Worm (Caenorhabditis elegans) whole organism, L4/young adult: ENCODE measurements around the gene nemt-1.

Experiments used
- W03F9.2 ChIP-seq: fragments of 150-350 bp; optimal IDR thresholded peaks from 2 replicates; lab custom pipeline; 2014; ENCODE audit warnings: missing biosample characterization, missing genetic modification characterization
- dao-5 ChIP-seq: sonication (generic microtip); optimal IDR thresholded peaks from 2 replicates; lab custom pipeline; 2016; ENCODE audit warnings: missing genotype, missing genetic modification characterization, moderate library complexity, missing compliant biosample characterization
- him-1 ChIP-seq: sonication (generic microtip); optimal IDR thresholded peaks from 2 replicates; lab custom pipeline; 2016; ENCODE audit warnings: missing genotype, missing genetic modification reagents, missing genetic modification characterization, missing compliant biosample characterization

The nemt-1 gene

ce11 chrIV:9319080-9319479 lies at the start of gene nemt-1, which contains the start of gene F49C12.11:
Gene nemt-1 (minus strand): TSS chrIV:9319439.
Gene F49C12.11 (plus strand): TSS chrIV:9319380.
- no peak for TF ChIP-seq dao-5 (tag; lab: Kevin White, UChicago)
- no peak for TF ChIP-seq W03F9.2 (tag; lab: Kevin White, UChicago)
- no peak for TF ChIP-seq him-1 (tag; lab: Kevin White, UChicago)

DNA sequence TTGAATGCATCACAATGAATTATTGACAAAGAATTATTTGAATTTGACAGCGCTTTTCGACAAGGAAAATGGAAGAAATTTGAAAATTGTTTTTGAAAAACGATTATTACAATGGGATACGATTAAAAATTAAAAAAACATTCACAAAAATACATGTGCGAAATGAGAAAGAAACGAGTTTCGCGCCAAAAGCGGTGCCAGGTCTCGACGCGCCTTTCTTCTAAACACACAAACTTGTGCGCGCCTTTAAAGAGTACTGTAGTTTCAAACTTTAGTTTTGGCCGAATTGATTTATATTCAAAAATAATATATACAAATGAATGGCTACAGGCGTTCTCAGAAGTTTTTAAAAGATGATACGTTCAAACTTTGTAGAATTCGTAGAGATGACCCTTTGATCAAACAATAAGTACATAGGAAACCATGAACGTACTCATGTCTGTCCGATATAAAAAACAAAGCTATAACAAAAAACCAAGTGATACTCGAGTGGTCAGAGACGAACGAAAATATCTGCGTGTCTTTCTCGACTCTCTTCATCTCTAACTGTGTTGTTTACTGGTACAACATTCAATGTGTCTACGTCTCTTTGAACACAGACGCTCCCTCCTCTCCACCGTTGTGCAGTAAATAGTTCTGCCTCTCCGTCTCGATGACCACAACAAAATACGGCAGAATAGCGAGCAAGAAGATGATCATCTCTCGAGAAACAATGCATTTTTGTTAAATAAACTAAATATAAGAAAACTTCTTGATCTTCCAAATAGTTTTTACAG lies 48.8 kb upstream of the nemt-1 start:
- no peak for TF ChIP-seq dao-5 (tag; lab: Kevin White, UChicago)
- TF ChIP-seq W03F9.2 (tag; lab: Kevin White, UChicago), result peak; percentile 43

DNA sequence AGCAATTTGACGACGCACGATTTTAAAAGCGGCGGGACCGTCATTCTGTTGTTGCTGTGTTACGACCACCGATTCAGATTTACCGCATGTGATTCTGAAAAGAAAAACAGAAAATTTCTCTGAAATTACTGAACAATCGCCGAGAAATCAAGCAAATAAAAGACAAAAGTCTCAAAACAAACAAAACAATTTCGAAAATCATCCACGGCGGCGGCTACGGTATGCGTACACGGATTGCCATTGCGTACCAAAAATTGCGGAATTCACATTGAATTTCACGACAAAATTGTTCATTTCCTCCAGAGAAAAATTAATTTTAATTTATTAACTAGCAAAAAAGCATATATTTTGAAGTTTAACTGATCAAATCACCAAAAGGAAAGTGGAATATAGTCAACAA lies 47.2 kb upstream of the nemt-1 start, which contains the start of gene pezo-1:
pezo-1 (minus strand) TSS at position 101 of the 400 bp plus-strand sequence.
- no peak for TF ChIP-seq him-1 (tag; lab: Kevin White, UChicago)
- no peak for TF ChIP-seq W03F9.2 (tag; lab: Kevin White, UChicago)
- TF ChIP-seq dao-5 (tag; lab: Kevin White, UChicago), result no peak

DNA sequence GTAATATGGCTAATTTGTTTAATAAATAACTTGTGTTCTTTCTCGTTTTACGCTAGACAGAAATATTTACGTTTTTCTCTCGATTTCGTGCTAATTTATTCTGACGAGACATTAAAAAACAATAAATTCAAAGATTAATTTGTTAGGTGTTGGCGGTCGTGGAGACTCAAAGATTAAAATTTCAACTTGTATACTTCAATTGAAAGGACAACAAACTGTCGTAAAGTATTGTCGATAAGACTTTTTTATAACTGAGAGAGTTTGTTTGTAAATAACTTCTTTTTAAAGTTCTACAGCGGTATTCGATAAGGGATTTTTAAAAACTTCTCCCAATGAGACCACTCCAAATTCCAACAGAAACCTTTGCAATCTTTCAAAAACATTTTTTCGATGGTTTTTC lies 34.5 kb upstream of the nemt-1 start:
- TF ChIP-seq dao-5 (tag; lab: Kevin White, UChicago) (no peak), W03F9.2 (tag; lab: Kevin White, UChicago) (no peak), him-1 (tag; lab: Kevin White, UChicago) (no peak)

- TF ChIP-seq him-1 (tag; lab: Kevin White, UChicago) (no peak), dao-5 (tag; lab: Kevin White, UChicago) (no peak), W03F9.2 (tag; lab: Kevin White, UChicago) (peak; percentile 1)
Observed at ce11 chrIV:9343102-9343599, 23.9 kb upstream of the nemt-1 start, which contains the start of gene pigc-1. Gene pigc-1 (minus strand): TSS chrIV:9343152.

ce11 chrIV:9341591-9341990 lies 22.4 kb upstream of the nemt-1 start, which contains the start of gene vps-26:
Gene vps-26 (minus strand): TSS chrIV:9341790.
- no peak for TF ChIP-seq dao-5 (tag; lab: Kevin White, UChicago)
- peak; percentile 22 for TF ChIP-seq W03F9.2 (tag; lab: Kevin White, UChicago)

ce11 chrIV:9339205-9339604 lies 20.0 kb upstream of the nemt-1 start, which contains the start of gene T20D3.6:
Gene T20D3.6 (minus strand): TSS chrIV:9339305.
- no peak for TF ChIP-seq him-1 (tag; lab: Kevin White, UChicago)
- TF ChIP-seq W03F9.2 (tag; lab: Kevin White, UChicago), result no peak
- no peak for TF ChIP-seq dao-5 (tag; lab: Kevin White, UChicago)

- TF ChIP-seq dao-5 (tag; lab: Kevin White, UChicago) (no peak), W03F9.2 (tag; lab: Kevin White, UChicago) (no peak), him-1 (tag; lab: Kevin White, UChicago) (no peak)
Observed at ce11 chrIV:9336538-9337090, 17.4 kb upstream of the nemt-1 start, which contains the start of gene T20D3.5. Gene T20D3.5 (plus strand): TSS chrIV:9337040.

ce11 chrIV:9335552-9336251 lies 16.5 kb upstream of the nemt-1 start, which contains the start of the genes coa-4 and T20D3.14:
Gene coa-4 (minus strand): TSS chrIV:9335602.
Gene T20D3.14 (minus strand): TSS chrIV:9335909.
- TF ChIP-seq dao-5 (tag; lab: Kevin White, UChicago) (no peak), him-1 (tag; lab: Kevin White, UChicago) (no peak), W03F9.2 (tag; lab: Kevin White, UChicago) (no peak)

- no peak for TF ChIP-seq W03F9.2 (tag; lab: Kevin White, UChicago)
- no peak for TF ChIP-seq dao-5 (tag; lab: Kevin White, UChicago)
- TF ChIP-seq him-1 (tag; lab: Kevin White, UChicago), result no peak
Observed at ce11 chrIV:9333007-9333406, 13.8 kb upstream of the nemt-1 start.

DNA sequence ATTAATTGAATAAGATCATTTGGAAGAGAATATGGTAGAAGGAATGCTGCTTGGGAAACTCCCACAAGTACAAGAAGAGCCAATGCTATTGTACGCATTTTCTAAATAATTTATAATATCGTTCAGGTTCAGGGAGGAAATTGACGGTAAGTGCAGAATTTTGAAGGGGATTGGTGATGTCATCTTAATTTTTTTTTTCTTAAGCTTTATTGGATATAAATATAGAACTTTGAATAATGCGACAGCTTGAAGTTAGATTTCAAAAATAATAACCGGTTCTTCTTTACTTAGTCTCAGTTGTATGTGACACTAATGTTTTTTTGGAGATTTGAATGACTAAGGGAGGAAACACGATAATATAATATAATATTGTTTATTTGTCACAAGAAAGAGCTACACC lies 11.5 kb upstream of the nemt-1 start, which contains the start of gene nspg-7.1:
nspg-7.1 (minus strand) TSS at position 101 of the 400 bp plus-strand sequence.
- TF ChIP-seq him-1 (tag; lab: Kevin White, UChicago) (no peak), W03F9.2 (tag; lab: Kevin White, UChicago) (no peak), dao-5 (tag; lab: Kevin White, UChicago) (no peak)

ce11 chrIV:9327706-9328105 lies 8.5 kb upstream of the nemt-1 start, which contains the start of gene clec-183:
Gene clec-183 (plus strand): TSS chrIV:9328006.
- no peak for TF ChIP-seq W03F9.2 (tag; lab: Kevin White, UChicago)
- TF ChIP-seq dao-5 (tag; lab: Kevin White, UChicago), result no peak
- TF ChIP-seq him-1 (tag; lab: Kevin White, UChicago), result no peak
